Fruit fly (Drosophila melanogaster) whole organism, prepupa: ENCODE data around the gene CG46303.

ENCODE experiments used
- CG16779 ChIP-seq: fragments of 200-800 bp; sonication (Bioruptor generic); optimal IDR thresholded peaks from 3 replicates; lab custom pipeline; 2017; ENCODE audit warnings: missing biosample characterization, mild to moderate bottlenecking, missing genetic modification characterization
- CG3032 ChIP-seq: fragments of 200-800 bp; optimal IDR thresholded peaks from 2 replicates; lab custom pipeline; 2019; ENCODE audit warnings: missing biosample characterization, mild to moderate bottlenecking, missing genetic modification characterization, moderate library complexity
- CG6854 ChIP-seq: fragments of 200-800 bp; sonication (Bioruptor generic); optimal IDR thresholded peaks from 2 replicates; lab custom pipeline; 2017; ENCODE audit warnings: missing biosample characterization, mild to moderate bottlenecking, missing genetic modification characterization
- CG7368 ChIP-seq: fragments of 200-800 bp; sonication (Bioruptor generic); optimal IDR thresholded peaks from 3 replicates; lab custom pipeline; 2016; ENCODE audit warnings: missing biosample characterization, missing genetic modification characterization
- Eip78C ChIP-seq: fragments of 200-800 bp; sonication (Bioruptor generic); peaks from one replicate; lab custom pipeline; 2016; ENCODE audit warnings: missing biosample characterization, missing genetic modification characterization
- Hr39 ChIP-seq: fragments of 200-800 bp; sonication (Bioruptor generic); optimal IDR thresholded peaks from 2 replicates; lab custom pipeline; 2016; ENCODE audit warnings: missing biosample characterization, missing genetic modification characterization
- Lpt ChIP-seq: fragments of 200-800 bp; sonication (Bioruptor generic); optimal IDR thresholded peaks from 3 replicates; lab custom pipeline; 2016; ENCODE audit warnings: missing biosample characterization, missing genetic modification characterization
- Met ChIP-seq: fragments of 200-800 bp; sonication (Bioruptor generic); optimal IDR thresholded peaks from 3 replicates; lab custom pipeline; 2016; ENCODE audit warnings: missing biosample characterization, missing genetic modification characterization
- cyc ChIP-seq: fragments of 200-800 bp; sonication (Bioruptor generic); optimal IDR thresholded peaks from 3 replicates; lab custom pipeline; 2016; ENCODE audit warnings: missing biosample characterization, missing genetic modification characterization
- dsx ChIP-seq: fragments of 200-800 bp; optimal IDR thresholded peaks from 3 replicates; lab custom pipeline; 2019; ENCODE audit warnings: missing biosample characterization, mild to moderate bottlenecking, missing genetic modification characterization, moderate library complexity; ENCODE audit not compliant: poor library complexity, severe bottlenecking
- fd85E ChIP-seq: fragments of 200-800 bp; sonication (Bioruptor generic); optimal IDR thresholded peaks from 3 replicates; lab custom pipeline; 2016; ENCODE audit warnings: missing biosample characterization, missing genetic modification characterization

- no peak for TF ChIP-seq dsx
- no peak for TF ChIP-seq fd85E (GFP tag; lab: Kevin White, UChicago)
- no peak for TF ChIP-seq CG16779
- TF ChIP-seq Eip78C (GFP tag; lab: Kevin White, UChicago): no peak
- no peak for TF ChIP-seq Lpt (GFP tag; lab: Kevin White, UChicago)
- no peak for TF ChIP-seq Met (GFP tag; lab: Kevin White, UChicago)
- no peak for TF ChIP-seq CG7368 (GFP tag; lab: Kevin White, UChicago)
- no peak for TF ChIP-seq Hr39 (GFP tag; lab: Kevin White, UChicago)
- no peak for TF ChIP-seq CG6854
- TF ChIP-seq cyc (GFP tag; lab: Kevin White, UChicago): no peak
- TF ChIP-seq CG3032 (tag; lab: Kevin White, UChicago): no peak
Observed at dm6 chr3R:5846570-5847270, 24.9 kb downstream of the CG46303 start, which contains the start of gene CG14676.
